Fruit fly (Drosophila melanogaster): ENCODE results near the gene CG16704.

- TF ChIP-seq ttk (optimal IDR thresholded peaks at IDR 0.05): no peak
- no peak for TF ChIP-seq psq (optimal IDR thresholded peaks at IDR 0.05)
Measured at dm6 chr2L:3645339-3645738, 47.0 kb downstream of the CG16704 start.

Measured in Kc167 (cell line).